Fruit fly (Drosophila melanogaster): ENCODE results near the gene CG1544.
A peak's percentile ranks its signal among the peaks of the same experiment; 100 is the strongest.

Gene CG1544

DNA sequence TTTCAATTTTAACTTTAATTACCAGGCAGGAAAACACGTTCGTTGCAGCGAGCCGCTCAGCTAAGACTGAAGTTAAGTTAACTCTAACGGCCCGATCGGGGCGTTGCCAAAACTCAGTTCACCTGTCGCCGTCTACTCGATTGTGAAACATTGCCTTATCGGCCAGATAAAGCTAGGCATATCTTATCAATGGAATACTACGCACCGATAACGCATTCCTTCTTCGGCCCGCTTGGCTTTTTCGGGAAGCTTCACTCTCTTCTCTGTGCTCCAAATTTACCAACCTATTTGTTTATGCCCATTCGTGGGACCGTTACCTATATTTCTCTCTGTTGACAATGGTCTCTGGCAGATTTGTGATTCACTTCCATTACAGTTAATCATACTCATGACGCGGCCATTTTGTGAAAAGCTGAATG, 1.0 kb upstream of the CG1544 start, which contains the start of gene mesh:
Gene mesh (minus strand): TSS at position 68 of the 419 bp plus-strand sequence.
- TF ChIP-seq Ets98B (GFP tag; IDR thresholded peaks at IDR 0.05) (no peak), CG12605 (GFP tag; IDR thresholded peaks at IDR 0.05) (no peak), gl (tag; optimal IDR thresholded peaks at IDR 0.05) (no peak), CG13204 (GFP tag; optimal IDR thresholded peaks at IDR 0.05) (no peak), CG10348 (GFP tag; IDR thresholded peaks at IDR 0.05) (no peak)

DNA sequence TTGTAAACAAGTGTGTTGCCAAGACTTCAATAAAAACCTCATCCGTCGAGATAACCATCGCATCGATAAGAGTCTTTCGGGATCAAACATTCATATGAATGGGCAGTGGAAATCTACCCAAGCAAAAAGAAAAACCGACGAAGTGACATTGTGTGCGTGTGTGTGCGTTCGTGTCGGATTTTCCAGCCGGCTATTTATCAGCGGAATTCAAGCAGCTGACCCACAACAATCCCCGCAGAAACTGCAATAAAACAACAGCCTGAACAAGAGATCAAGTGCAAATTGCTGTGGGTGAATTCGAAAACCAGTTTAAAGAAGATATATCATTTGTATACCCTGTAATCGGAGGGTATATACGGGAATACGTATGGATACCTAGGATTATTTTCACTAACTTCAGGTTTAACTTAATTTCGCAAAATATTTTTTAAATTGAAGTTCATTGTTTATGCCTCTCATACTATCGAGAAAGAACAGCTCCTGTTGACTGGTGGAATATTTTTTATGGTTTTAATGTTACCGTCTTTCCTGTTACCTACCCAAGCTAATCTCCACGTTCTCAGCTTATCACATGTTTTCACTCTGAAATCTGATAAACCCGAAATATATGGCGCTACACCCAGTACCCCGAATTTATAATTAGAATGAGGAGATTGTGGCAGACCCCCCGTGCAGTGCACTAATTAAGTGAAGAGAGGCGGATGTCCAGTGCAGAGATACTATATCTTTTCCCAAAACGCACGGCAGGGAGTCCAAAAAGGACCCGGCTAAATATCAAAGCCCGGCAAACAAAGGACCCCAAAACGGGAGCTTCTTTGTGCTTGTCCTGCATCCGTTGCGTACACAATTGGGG, 652 bp downstream of the CG1544 start:
- TF ChIP-seq CG15710 (tag; optimal IDR thresholded peaks at IDR 0.05) (no peak), Pif1A (GFP tag; optimal IDR thresholded peaks at IDR 0.05) (peak; percentile 2), CG14655 (GFP tag; optimal IDR thresholded peaks at IDR 0.05) (peak; percentile 9), CG4496 (GFP tag; IDR thresholded peaks at IDR 0.05) (0 out of 3 replicates have a peak, but pooled peaks have one; percentile 33), D1 (tag; optimal IDR thresholded peaks at IDR 0.05) (no peak)

DNA sequence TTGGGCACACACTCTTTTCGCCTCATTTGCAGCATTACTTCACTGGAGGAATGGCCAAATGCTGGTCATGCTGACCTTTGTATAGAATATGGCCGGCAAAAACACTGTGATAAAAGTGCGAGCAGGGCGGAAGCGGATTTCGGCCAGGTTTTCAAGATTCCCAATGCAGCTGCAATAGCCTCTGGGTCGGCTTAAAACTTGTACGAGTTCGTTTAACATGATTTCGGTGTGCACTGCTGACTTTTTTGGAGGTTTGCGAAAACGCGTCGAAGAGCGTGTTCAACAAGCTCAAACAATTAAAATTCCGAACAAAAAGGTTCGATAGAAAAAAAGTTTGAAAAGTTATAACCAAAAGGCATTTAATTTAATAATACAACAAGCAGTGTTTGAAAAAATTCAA, 13.9 kb downstream of the CG1544 start, which contains the start of gene chp:
Gene chp (minus strand): TSS at position 101 of the 400 bp plus-strand sequence.
- TF ChIP-seq Pif1A (GFP tag; optimal IDR thresholded peaks at IDR 0.05): no peak
- TF ChIP-seq CG9948 (tag; optimal IDR thresholded peaks at IDR 0.05): no peak

DNA sequence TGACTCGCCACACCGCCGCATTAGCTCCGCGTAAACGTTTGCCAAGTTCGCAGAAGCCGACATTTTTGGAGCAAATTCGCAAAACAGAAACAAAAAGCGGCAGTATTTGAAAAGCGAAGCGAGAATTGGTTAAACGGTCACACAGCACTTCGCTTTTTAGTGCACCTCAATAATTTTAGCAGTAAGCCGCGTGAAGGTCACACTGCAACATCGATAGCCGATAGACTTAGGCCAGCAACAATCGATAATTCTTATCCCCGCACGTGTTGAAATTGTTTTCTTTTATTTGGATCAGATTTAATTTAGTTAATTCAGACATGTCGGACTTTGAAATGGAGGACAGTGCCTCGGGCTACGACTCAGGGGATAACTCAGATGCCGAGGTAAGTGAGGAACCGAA, 16.5 kb downstream of the CG1544 start, which contains the start of the genes Zwilch and CG1542:
Gene Zwilch (minus strand): TSS at position 150 of the 400 bp plus-strand sequence.
Gene CG1542 (plus strand): TSS at position 232 of the 400 bp plus-strand sequence.
- TF ChIP-seq Pif1A (GFP tag; optimal IDR thresholded peaks at IDR 0.05): no peak
- no peak for TF ChIP-seq Ets98B (GFP tag; IDR thresholded peaks at IDR 0.05)
- no peak for TF ChIP-seq CG15710 (tag; optimal IDR thresholded peaks at IDR 0.05)
- no peak for TF ChIP-seq EcR (GFP tag; optimal IDR thresholded peaks at IDR 0.05)
- TF ChIP-seq rn (GFP tag; IDR thresholded peaks at IDR 0.05): no peak
- TF ChIP-seq CG4496 (GFP tag; IDR thresholded peaks at IDR 0.05): no peak
- no peak for TF ChIP-seq Pif1B (GFP tag; optimal IDR thresholded peaks at IDR 0.05)
- TF ChIP-seq CG34367 (tag; optimal IDR thresholded peaks at IDR 0.05): no peak
- no peak for TF ChIP-seq CG8301 (tag; optimal IDR thresholded peaks at IDR 0.05)
- no peak for TF ChIP-seq CG12605 (GFP tag; IDR thresholded peaks at IDR 0.05)
- TF ChIP-seq fd96Ca (GFP tag; IDR thresholded peaks at IDR 0.05): no peak
- TF ChIP-seq CG9948 (tag; optimal IDR thresholded peaks at IDR 0.05): no peak
- TF ChIP-seq CG13204 (GFP tag; optimal IDR thresholded peaks at IDR 0.05): no peak
- TF ChIP-seq CG10348 (GFP tag; IDR thresholded peaks at IDR 0.05): no peak

DNA sequence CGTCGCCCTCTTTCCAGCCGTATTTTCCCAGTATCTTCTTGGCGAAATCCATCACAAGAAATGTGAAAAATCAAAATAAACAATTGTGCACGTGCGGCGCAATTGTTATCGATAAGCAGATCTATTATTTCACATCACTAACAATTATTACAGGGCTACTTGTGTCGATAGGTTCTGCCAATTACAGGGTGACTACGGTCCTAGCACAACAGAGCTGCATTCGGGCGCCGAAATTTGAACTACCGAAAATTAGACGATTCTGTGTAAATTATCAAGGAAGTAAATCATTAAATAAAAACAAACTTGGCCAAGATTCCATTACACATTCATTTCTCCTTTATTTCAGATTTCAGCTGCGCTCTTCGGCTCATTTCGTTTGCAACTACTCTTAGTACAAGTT, 19.1 kb downstream of the CG1544 start, which contains the start of gene CG15561:
Gene CG15561 (minus strand): TSS at position 113 of the 400 bp plus-strand sequence.
- TF ChIP-seq CG9948 (tag; optimal IDR thresholded peaks at IDR 0.05) (no peak), D1 (tag; optimal IDR thresholded peaks at IDR 0.05) (no peak), CG8301 (tag; optimal IDR thresholded peaks at IDR 0.05) (no peak), CG32121 (GFP tag; IDR thresholded peaks at IDR 0.05) (no peak), Pif1A (GFP tag; optimal IDR thresholded peaks at IDR 0.05) (no peak), CG34367 (tag; optimal IDR thresholded peaks at IDR 0.05) (no peak), EcR (GFP tag; optimal IDR thresholded peaks at IDR 0.05) (no peak)

DNA sequence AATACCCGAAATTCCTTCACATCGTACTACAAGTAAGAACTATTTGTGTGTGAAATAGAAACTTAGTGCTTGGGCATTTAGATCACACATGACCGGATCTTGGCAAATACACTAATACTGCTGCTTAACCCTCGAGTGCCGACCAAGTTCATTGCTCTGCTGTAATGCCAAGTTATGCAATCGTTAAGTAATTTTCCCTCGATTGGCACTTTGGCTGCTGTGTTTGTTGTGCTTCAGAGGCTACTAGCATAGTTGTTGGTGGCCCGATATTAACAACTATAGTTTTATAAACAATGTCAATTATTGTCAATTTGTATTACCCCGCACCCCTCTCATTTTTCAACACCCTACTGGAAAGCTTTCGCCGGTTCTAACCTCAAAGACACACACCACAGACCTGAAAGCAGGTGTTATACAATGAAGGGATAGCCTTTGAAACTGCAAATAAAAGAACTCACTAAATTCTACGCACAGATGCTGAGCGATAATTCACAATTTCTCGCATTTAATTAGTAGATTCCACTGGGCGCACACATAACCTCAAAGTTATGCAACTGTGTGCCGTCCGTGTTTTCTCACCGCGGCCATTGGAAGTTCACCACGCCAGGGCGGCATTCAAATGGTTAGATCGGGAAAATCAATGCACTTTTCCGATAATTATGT, 21.6 kb downstream of the CG1544 start:
- TF ChIP-seq gl (tag; optimal IDR thresholded peaks at IDR 0.05): no peak
- TF ChIP-seq CG14655 (GFP tag; optimal IDR thresholded peaks at IDR 0.05): no peak
- TF ChIP-seq EcR (GFP tag; optimal IDR thresholded peaks at IDR 0.05): peak; percentile 85
- TF ChIP-seq Ets98B (GFP tag; IDR thresholded peaks at IDR 0.05): no peak

DNA sequence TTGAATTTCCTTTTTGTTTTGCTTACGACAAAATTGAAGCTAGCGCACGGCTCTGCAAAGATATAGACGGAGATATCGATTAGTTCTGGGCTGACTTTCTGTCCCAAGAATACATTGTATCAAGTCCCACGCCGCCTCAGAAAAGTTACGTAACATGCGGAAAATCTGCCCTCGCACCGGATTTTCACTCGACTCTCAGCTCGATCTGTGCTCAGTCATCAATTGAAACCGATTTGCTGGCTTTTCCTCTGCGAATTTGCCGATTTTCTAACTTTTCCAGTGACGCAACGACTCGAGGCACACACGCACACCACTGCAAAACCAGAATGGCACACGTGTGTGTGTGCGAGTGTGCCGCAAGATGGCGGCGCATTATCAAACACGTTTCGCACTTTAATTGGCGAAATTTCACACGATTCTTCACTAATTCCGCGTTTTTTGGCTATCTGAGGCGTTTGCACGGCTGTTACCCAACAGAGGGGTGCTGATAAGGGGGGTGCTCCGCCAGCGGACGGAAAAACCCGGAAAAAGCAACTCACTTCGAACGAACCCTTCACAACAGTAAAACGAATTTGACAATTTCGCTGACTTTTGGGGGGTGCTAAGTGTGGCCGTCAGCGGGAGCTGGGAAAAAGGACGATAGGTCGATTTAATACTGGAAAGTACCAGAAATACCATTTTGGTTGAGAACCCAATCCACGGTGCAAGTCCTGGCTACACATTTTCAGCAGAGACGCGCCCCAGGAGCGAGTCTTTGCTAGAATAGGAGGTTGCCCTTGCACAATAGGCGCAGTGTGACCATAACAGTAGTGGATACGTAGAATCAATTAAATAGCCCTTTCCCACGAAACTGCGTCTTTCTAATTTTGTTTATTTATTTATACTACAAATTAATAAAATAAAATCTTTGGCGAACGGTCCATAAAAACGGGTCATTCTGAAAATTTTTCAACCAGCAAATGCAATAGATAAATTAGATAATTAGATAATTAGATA, 22.6 kb downstream of the CG1544 start, which contains the start of gene ATPsynC:
Gene ATPsynC (minus strand): TSS at position 634 of the 996 bp plus-strand sequence.
- no peak for TF ChIP-seq CG15710 (tag; optimal IDR thresholded peaks at IDR 0.05)
- no peak for TF ChIP-seq CG32121 (GFP tag; IDR thresholded peaks at IDR 0.05)
- no peak for TF ChIP-seq fd96Ca (GFP tag; IDR thresholded peaks at IDR 0.05)
- TF ChIP-seq CG8159 (tag; optimal IDR thresholded peaks at IDR 0.05): peak; percentile 11
- TF ChIP-seq Pif1B (GFP tag; optimal IDR thresholded peaks at IDR 0.05): no peak
- TF ChIP-seq Snoo (tag; optimal IDR thresholded peaks at IDR 0.05): peak; percentile 28
- peak; percentile 60 for TF ChIP-seq EcR (GFP tag; optimal IDR thresholded peaks at IDR 0.05)
- TF ChIP-seq CG17806 (tag; optimal IDR thresholded peaks at IDR 0.05): peak; percentile 10

All from whole organism, pupa.